Worm (Caenorhabditis elegans) whole organism, L4/young adult: Measurements from ENCODE around the gene brd-1.

ENCODE experiments used
- W03F9.2 ChIP-seq: fragments of 150-350 bp; optimal IDR thresholded peaks from 2 replicates; lab custom pipeline; 2014; ENCODE audit warnings: missing biosample characterization, missing genetic modification characterization
- dao-5 ChIP-seq: sonication (generic microtip); optimal IDR thresholded peaks from 2 replicates; lab custom pipeline; 2016; ENCODE audit warnings: missing genotype, missing genetic modification characterization, moderate library complexity, missing compliant biosample characterization
- him-1 ChIP-seq: sonication (generic microtip); optimal IDR thresholded peaks from 2 replicates; lab custom pipeline; 2016; ENCODE audit warnings: missing genotype, missing genetic modification reagents, missing genetic modification characterization, missing compliant biosample characterization

DNA sequence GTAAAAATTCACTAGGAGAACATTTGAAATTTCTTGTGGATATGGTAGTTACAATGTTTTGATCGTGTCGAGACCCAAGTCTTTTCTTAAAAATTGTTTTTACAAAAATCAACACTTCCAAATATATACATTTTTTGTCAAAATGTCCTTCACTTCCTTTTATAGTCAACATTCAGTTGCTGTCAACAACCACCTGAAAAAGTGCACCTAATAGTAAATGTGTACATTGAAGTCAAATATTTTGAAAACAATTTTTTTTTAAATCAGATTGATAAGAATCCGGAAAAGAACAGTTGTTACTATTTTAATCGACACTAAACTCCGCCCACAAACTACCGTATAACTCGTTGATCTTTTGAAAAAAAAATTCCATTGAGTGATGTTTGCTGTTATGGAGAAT, 6.4 kb upstream of the brd-1 start:
- no peak for TF ChIP-seq him-1
- no peak for TF ChIP-seq W03F9.2 (tag; lab: Kevin White, UChicago)
- TF ChIP-seq dao-5 (tag; lab: Kevin White, UChicago): no peak
